Worm (Caenorhabditis elegans): ENCODE results near the gene psa-3.

The psa-3 gene

ce11 chrX:15385807-15386349 is 21.9 kb upstream of the psa-3 start (continued):
- no peak for TF ChIP-seq lin-13 (GFP tag; optimal IDR thresholded peaks at IDR 0.05)
- no peak for TF ChIP-seq ceh-82 (tag; optimal IDR thresholded peaks at IDR 0.05)
- peak; percentile 50 for TF ChIP-seq nhr-129 (tag; optimal IDR thresholded peaks at IDR 0.05)
- TF ChIP-seq nhr-21 (tag; optimal IDR thresholded peaks at IDR 0.05), result no peak
- TF ChIP-seq lin-11 (tag; optimal IDR thresholded peaks at IDR 0.05), result no peak
- no peak for TF ChIP-seq nhr-12 (tag; optimal IDR thresholded peaks at IDR 0.05)
- peak; percentile 91 for TF ChIP-seq unc-55 (GFP tag; optimal IDR thresholded peaks at IDR 0.05)
- no peak for TF ChIP-seq elt-1 (tag; optimal IDR thresholded peaks at IDR 0.05)
- peak in 1 of 2 experiments; percentile 59 for TF ChIP-seq lsy-2 (tag; optimal IDR thresholded peaks at IDR 0.05)
- no peak for TF ChIP-seq ama-1 (optimal IDR thresholded peaks at IDR 0.05)
- TF ChIP-seq ceh-16 (tag; optimal IDR thresholded peaks at IDR 0.05), result no peak
- TF ChIP-seq unc-62 (GFP tag; optimal IDR thresholded peaks at IDR 0.05), result no peak
- TF ChIP-seq nhr-237 (tag; optimal IDR thresholded peaks at IDR 0.05), result no peak
- no peak for TF ChIP-seq nhr-77 (tag; optimal IDR thresholded peaks at IDR 0.05)
- TF ChIP-seq gmeb-1 (tag; optimal IDR thresholded peaks at IDR 0.05), result no peak
- TF ChIP-seq snpc-4 (tag; optimal IDR thresholded peaks at IDR 0.05), result peak; percentile 44
- TF ChIP-seq mbf-1 (tag; optimal IDR thresholded peaks at IDR 0.05), result no peak
- TF ChIP-seq ZK546.5 (tag; optimal IDR thresholded peaks at IDR 0.05), result no peak
- no peak for TF ChIP-seq skn-1 (tag; optimal IDR thresholded peaks at IDR 0.05)
- no peak for TF ChIP-seq peb-1 (tag; optimal IDR thresholded peaks at IDR 0.05)
- TF ChIP-seq blmp-1 (tag; optimal IDR thresholded peaks at IDR 0.05; ENCODE audit: insufficient read depth), result no peak
- no peak for TF ChIP-seq unc-39 (tag; optimal IDR thresholded peaks at IDR 0.05)
- TF ChIP-seq F13H6.1 (tag; optimal IDR thresholded peaks at IDR 0.05), result peak; percentile 73

DNA sequence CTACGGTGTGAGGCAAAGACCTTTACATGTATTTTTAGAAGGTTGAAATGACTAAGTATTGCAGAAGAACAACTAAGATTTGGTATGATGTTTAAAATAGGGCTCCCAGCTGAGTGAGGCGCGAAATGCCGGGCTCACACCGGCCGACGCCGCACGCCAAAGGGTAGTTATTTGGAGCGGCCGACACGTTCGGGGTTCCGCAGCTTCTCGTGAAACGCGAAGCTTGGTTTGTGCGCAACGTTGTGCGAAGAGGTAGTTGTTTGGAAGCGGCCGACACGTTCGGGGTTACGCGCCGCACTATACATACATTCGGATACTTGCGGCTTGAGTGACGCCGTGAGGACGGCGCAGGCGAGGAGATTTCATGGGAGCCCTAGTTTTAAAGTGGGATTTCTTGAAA is 19.5 kb upstream of the psa-3 start:
- TF ChIP-seq egl-27 (tag; optimal IDR thresholded peaks at IDR 0.05) (no peak), snpc-4 (tag; optimal IDR thresholded peaks at IDR 0.05) (peak; percentile 30), C34F6.9 (tag; optimal IDR thresholded peaks at IDR 0.05) (no peak)

DNA sequence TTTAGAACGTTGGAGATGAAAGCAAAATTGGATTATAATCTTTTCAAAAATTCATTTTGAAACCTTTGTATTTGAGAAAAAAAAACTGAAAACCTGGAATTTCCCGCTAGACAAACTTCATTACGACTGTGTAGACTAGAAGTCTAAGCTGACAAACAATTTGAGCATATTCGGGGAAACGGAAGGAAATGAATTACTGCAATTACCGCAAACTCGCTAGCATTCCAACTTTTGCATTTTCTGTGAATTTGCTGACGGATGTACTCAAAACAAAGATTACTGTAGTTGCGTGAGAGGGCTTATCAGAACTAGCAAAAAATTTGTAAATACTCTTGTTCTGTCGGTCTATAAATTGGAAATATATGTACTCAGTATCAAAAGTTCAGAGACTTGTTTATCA is 17.9 kb upstream of the psa-3 start:
- TF ChIP-seq lin-11 (tag; optimal IDR thresholded peaks at IDR 0.05) (no peak), lsy-2 (tag; optimal IDR thresholded peaks at IDR 0.05) (peak in 1 of 2 experiments; percentile 41), sma-3 (GFP tag; optimal IDR thresholded peaks at IDR 0.05) (no peak), alr-1 (tag; optimal IDR thresholded peaks at IDR 0.05) (no peak), unc-62 (GFP tag; optimal IDR thresholded peaks at IDR 0.05) (no peak), mab-5 (tag; optimal IDR thresholded peaks at IDR 0.05) (no peak), snpc-4 (tag; optimal IDR thresholded peaks at IDR 0.05) (no peak)

ce11 chrX:15392672-15393071 is 15.1 kb upstream of the psa-3 start:
- peak; percentile 33 for TF ChIP-seq snpc-4 (tag; optimal IDR thresholded peaks at IDR 0.05)
- TF ChIP-seq mab-5 (tag; optimal IDR thresholded peaks at IDR 0.05), result no peak
- TF ChIP-seq sem-4 (tag; optimal IDR thresholded peaks at IDR 0.05), result no peak
- no peak for TF ChIP-seq egl-27 (tag; optimal IDR thresholded peaks at IDR 0.05)
- TF ChIP-seq aly-2 (tag; optimal IDR thresholded peaks at IDR 0.05), result no peak

ce11 chrX:15395723-15396122 is 12.0 kb upstream of the psa-3 start:
- TF ChIP-seq ZK546.5 (tag; optimal IDR thresholded peaks at IDR 0.05) (no peak), elt-1 (tag; optimal IDR thresholded peaks at IDR 0.05) (no peak), mdl-1 (tag; optimal IDR thresholded peaks at IDR 0.05) (no peak), nhr-129 (tag; optimal IDR thresholded peaks at IDR 0.05) (no peak), nhr-6 (tag; optimal IDR thresholded peaks at IDR 0.05) (no peak), sem-4 (tag; optimal IDR thresholded peaks at IDR 0.05) (peak; percentile 15), dmd-4 (tag; optimal IDR thresholded peaks at IDR 0.05) (no peak), sma-9 (GFP tag; optimal IDR thresholded peaks at IDR 0.05) (peak; percentile 57), sma-9 (tag; optimal IDR thresholded peaks at IDR 0.05) (no peak), nhr-10 (tag; optimal IDR thresholded peaks at IDR 0.05) (no peak), ztf-11 (tag; optimal IDR thresholded peaks at IDR 0.05) (no peak), F13H6.1 (tag; optimal IDR thresholded peaks at IDR 0.05) (peak; percentile 54), zag-1 (tag; optimal IDR thresholded peaks at IDR 0.05) (peak; percentile 48), mab-5 (tag; optimal IDR thresholded peaks at IDR 0.05) (no peak), fos-1 (tag; optimal IDR thresholded peaks at IDR 0.05) (no peak), unc-39 (tag; optimal IDR thresholded peaks at IDR 0.05) (no peak), C34F6.9 (tag; optimal IDR thresholded peaks at IDR 0.05) (no peak), nhr-23 (tag; optimal IDR thresholded peaks at IDR 0.05) (no peak), R02D3.7 (tag; optimal IDR thresholded peaks at IDR 0.05) (no peak), lin-11 (tag; optimal IDR thresholded peaks at IDR 0.05) (no peak), crh-2 (tag; optimal IDR thresholded peaks at IDR 0.05) (no peak), lsy-2 (tag; optimal IDR thresholded peaks at IDR 0.05) (peak in 1 of 2 experiments; percentile 3), gmeb-1 (tag; optimal IDR thresholded peaks at IDR 0.05) (no peak)
